Worm (Caenorhabditis elegans) whole organism, L4/young adult: ENCODE measurements around the gene T28A11.17.

Source experiments
- dao-5 ChIP-seq: sonication (generic microtip); optimal IDR thresholded peaks from 2 replicates; lab custom pipeline; 2016; ENCODE audit warnings: missing genotype, missing genetic modification characterization, moderate library complexity, missing compliant biosample characterization
- him-1 ChIP-seq: sonication (generic microtip); optimal IDR thresholded peaks from 2 replicates; lab custom pipeline; 2016; ENCODE audit warnings: missing genotype, missing genetic modification reagents, missing genetic modification characterization, missing compliant biosample characterization

ce11 chrV:3234887-3235286 lies 31.2 kb downstream of the T28A11.17 start, which contains the start of gene K08D9.6:
- TF ChIP-seq him-1 (no peak), dao-5 (tag; lab: Kevin White, UChicago) (no peak)
